Fruit fly (Drosophila melanogaster) whole organism, embryonic: ENCODE data around the gene CG10038.

ENCODE experiments used
- Atf6 ChIP-seq: fragments of 200-800 bp; sonication (Bioruptor generic); IDR thresholded peaks from 2 replicates; pipeline ENCODE4 v1.3.6; 2022; ENCODE audit warnings: missing biosample characterization, missing genetic modification characterization
- Bteb2 ChIP-seq: fragments of 200-800 bp; sonication (Bioruptor generic); optimal IDR thresholded peaks from 2 replicates; lab custom pipeline; 2016; ENCODE audit warnings: missing biosample characterization, missing genetic modification characterization
- CG12744 ChIP-seq: fragments of 200-800 bp; sonication (Bioruptor generic); optimal IDR thresholded peaks from 2 replicates; lab custom pipeline; 2016; ENCODE audit warnings: missing biosample characterization, missing genetic modification characterization
- CG4404 ChIP-seq: fragments of 200-800 bp; sonication (Bioruptor generic); IDR thresholded peaks from 2 replicates; pipeline ENCODE4 v1.3.6; 2022; ENCODE audit warnings: missing biosample characterization, missing genetic modification characterization
- CG8281 ChIP-seq: fragments of 200-800 bp; sonication (Bioruptor generic); optimal IDR thresholded peaks from 2 replicates; lab custom pipeline; 2018; ENCODE audit warnings: missing biosample characterization, mild to moderate bottlenecking, missing genetic modification characterization, moderate library complexity
- CrebB ChIP-seq: fragments of 200-800 bp; sonication (Bioruptor generic); optimal IDR thresholded peaks from 3 replicates; lab custom pipeline; 2018; ENCODE audit warnings: missing biosample characterization, mild to moderate bottlenecking, missing genetic modification characterization
- Dip2 ChIP-seq: fragments of 200-800 bp; sonication (Bioruptor generic); IDR thresholded peaks from 2 replicates; pipeline ENCODE4 v1.3.6; 2022; ENCODE audit warnings: missing biosample characterization, missing genetic modification characterization
- Elba2 ChIP-seq: fragments of 200-800 bp; sonication (Bioruptor generic); optimal IDR thresholded peaks from 3 replicates; lab custom pipeline; 2016; ENCODE audit warnings: missing biosample characterization, missing genetic modification characterization
- Stat92E ChIP-seq, 3 experiments: fragments of >200 bp in 2 of 3; fragments of 200-800 bp in 1 of 3; sonication (Bioruptor generic) in 1 of 3; optimal IDR thresholded peaks; 2 replicates each; lab custom pipeline; 2017 to 2019; ENCODE audit warnings: missing biosample characterization in 3 of 3, missing genetic modification characterization in 3 of 3, mild to moderate bottlenecking in 1 of 3, moderate library complexity in 1 of 3
- Vsx1 ChIP-seq: fragments of 200-800 bp; sonication (Bioruptor generic); optimal IDR thresholded peaks from 2 replicates; lab custom pipeline; 2017; ENCODE audit warnings: missing biosample characterization, mild to moderate bottlenecking, missing genetic modification characterization, missing genetic modification reagents
- ara ChIP-seq: fragments of 200-800 bp; sonication (Bioruptor generic); IDR thresholded peaks from 2 replicates; pipeline ENCODE4 v1.3.6; 2022; ENCODE audit warnings: missing biosample characterization, missing genetic modification characterization
- bbx ChIP-seq: fragments of 200-800 bp; sonication (Bioruptor generic); IDR thresholded peaks from 2 replicates; pipeline ENCODE4 v1.3.6; 2022; ENCODE audit warnings: missing biosample characterization, missing genetic modification characterization; ENCODE audit not compliant: partially characterized antibody
- ind ChIP-seq: fragments of 200-800 bp; sonication (Bioruptor generic); optimal IDR thresholded peaks from 3 replicates; lab custom pipeline; 2016; ENCODE audit warnings: missing biosample characterization, missing genetic modification characterization
- sima ChIP-seq: fragments of 200-800 bp; sonication (Bioruptor generic); optimal IDR thresholded peaks from 2 replicates; lab custom pipeline; 2016; ENCODE audit warnings: missing biosample characterization, missing genetic modification characterization

DNA sequence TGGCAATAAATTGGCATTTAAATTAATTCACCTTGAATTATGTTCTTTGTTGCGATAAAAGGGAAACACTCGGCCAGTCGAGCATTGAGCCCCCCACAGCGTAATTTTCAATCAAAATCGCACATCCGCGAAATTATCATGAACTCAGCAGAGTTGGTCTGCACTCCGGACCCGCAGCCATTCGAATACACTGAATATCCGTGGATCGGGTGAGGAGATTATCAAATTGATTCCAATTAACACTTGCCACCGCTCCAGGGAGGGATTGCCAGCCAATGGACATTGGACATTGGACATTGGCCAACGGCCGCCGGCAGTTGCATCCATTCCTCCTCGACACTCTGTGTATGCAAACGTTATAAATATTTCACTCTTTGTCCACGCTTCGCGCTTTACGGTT is 42.9 kb downstream of the CG10038 start:
- TF ChIP-seq Elba2 (GFP tag; lab: Kevin White, UChicago) = no peak
- no peak for TF ChIP-seq Bteb2 (GFP tag; lab: Kevin White, UChicago)
- no peak for TF ChIP-seq CG4404
- no peak for TF ChIP-seq CrebB (tag; lab: Kevin White, UChicago)
- TF ChIP-seq Atf6 = no peak
- TF ChIP-seq Dip2 (GFP tag; lab: Robert Waterston, UW) = no peak
- no peak for TF ChIP-seq Vsx1 (GFP tag; lab: Kevin White, UChicago)
- TF ChIP-seq Stat92E (GFP tag; optimal IDR thresholded peaks at IDR 0.05; lab: Kevin White, UChicago) = no peak
- no peak for TF ChIP-seq ind (GFP tag; lab: Kevin White, UChicago)
- no peak for TF ChIP-seq CG12744 (GFP tag; lab: Kevin White, UChicago)
- TF ChIP-seq CG8281 (tag; lab: Kevin White, UChicago) = no peak
- TF ChIP-seq bbx (GFP tag; lab: Robert Waterston, UW) = no peak
- TF ChIP-seq sima (GFP tag; lab: Kevin White, UChicago) = no peak
- no peak for TF ChIP-seq ara (GFP tag; lab: Robert Waterston, UW)
